Fruit fly (Drosophila melanogaster): ENCODE data around the gene Sgs8.
A peak's percentile ranks its signal among the peaks of the same experiment; 100 is the strongest.

Gene Sgs8

dm6 chr3L:11483135-11483534 is 26.1 kb downstream of the Sgs8 start (continued):
- TF ChIP-seq CG32772 (GFP tag; IDR thresholded peaks at IDR 0.05) (peak; percentile 37), CG7928 (GFP tag; optimal IDR thresholded peaks at IDR 0.05) (no peak), so (GFP tag; IDR thresholded peaks at IDR 0.05) (no peak), usp (GFP tag; optimal IDR thresholded peaks at IDR 0.05) (no peak), Xbp1 (GFP tag; optimal IDR thresholded peaks at IDR 0.05) (peak; percentile 31), dati (GFP tag; IDR thresholded peaks at IDR 0.05) (no peak), Myb (GFP tag; optimal IDR thresholded peaks at IDR 0.05) (no peak), CTCF (GFP tag; optimal IDR thresholded peaks at IDR 0.05) (no peak), CG10565 (GFP tag; optimal IDR thresholded peaks at IDR 0.05) (no peak), CG34376 (GFP tag; optimal IDR thresholded peaks at IDR 0.05) (no peak), CG18619 (GFP tag; optimal IDR thresholded peaks at IDR 0.05) (peak; percentile 32), jumu (GFP tag; optimal IDR thresholded peaks at IDR 0.05) (no peak), CG4404 (GFP tag; IDR thresholded peaks at IDR 0.05) (peak; percentile 39; the same call in 1 of the 2 replicates), CG13894 (tag; optimal IDR thresholded peaks at IDR 0.05) (no peak), aop (GFP tag; IDR thresholded peaks at IDR 0.05) (no peak), cwo (GFP tag; optimal IDR thresholded peaks at IDR 0.05) (no peak), bowl (GFP tag; IDR thresholded peaks at IDR 0.05) (no peak), CG3995 (GFP tag; optimal IDR thresholded peaks at IDR 0.05) (no peak), CrebB (tag; optimal IDR thresholded peaks at IDR 0.05) (no peak), Awh (GFP tag; IDR thresholded peaks at IDR 0.05) (no peak), CG7271 (tag; optimal IDR thresholded peaks at IDR 0.05) (no peak), Ssrp (tag; optimal IDR thresholded peaks at IDR 0.05) (peak; percentile 29), CG10267 (tag; optimal IDR thresholded peaks at IDR 0.05) (peak; percentile 8), CG12236 (GFP tag; optimal IDR thresholded peaks at IDR 0.05) (no peak), dimm (GFP tag; IDR thresholded peaks at IDR 0.05) (no peak), bab2 (GFP tag; optimal IDR thresholded peaks at IDR 0.05) (no peak), Abd-B (GFP tag; optimal IDR thresholded peaks at IDR 0.05) (peak; percentile 34), CG43689 (GFP tag; IDR thresholded peaks at IDR 0.05) (no peak), CG11085 (GFP tag; IDR thresholded peaks at IDR 0.05) (no peak), HmgD (GFP tag; optimal IDR thresholded peaks at IDR 0.05) (no peak), Hmr (GFP tag; optimal IDR thresholded peaks at IDR 0.05) (peak; percentile 42), CG5953 (GFP tag; IDR thresholded peaks at IDR 0.05) (no peak), Jarid2 (GFP tag; optimal IDR thresholded peaks at IDR 0.05) (peak; percentile 3), Ptx1 (GFP tag; IDR thresholded peaks at IDR 0.05) (0 out of 2 replicates have a peak, but pooled peaks have one; percentile 20), Aef1 (GFP tag; IDR thresholded peaks at IDR 0.05) (no peak), ttk (GFP tag; IDR thresholded peaks at IDR 0.05) (0 out of 2 replicates have a peak, but pooled peaks have one; percentile 8), CG10654 (GFP tag; optimal IDR thresholded peaks at IDR 0.05) (no peak), CG11723 (GFP tag; optimal IDR thresholded peaks at IDR 0.05) (no peak), Asciz (GFP tag; optimal IDR thresholded peaks at IDR 0.05) (no peak), phol (tag; optimal IDR thresholded peaks at IDR 0.05) (peak; percentile 56), Eip74EF (GFP tag; optimal IDR thresholded peaks at IDR 0.05) (no peak), seq (GFP tag; IDR thresholded peaks at IDR 0.05) (no peak), dpn (GFP tag; optimal IDR thresholded peaks at IDR 0.05) (peak in 1 of 2 experiments; percentile 42), eve (GFP tag; optimal IDR thresholded peaks at IDR 0.05) (peak in 1 of 2 experiments; percentile 67), Hand (GFP tag; optimal IDR thresholded peaks at IDR 0.05) (peak; percentile 2), Bgb (GFP tag; IDR thresholded peaks at IDR 0.05; ENCODE audit: partially characterized antibody) (no peak), odd (GFP tag; optimal IDR thresholded peaks at IDR 0.05) (no peak), CG31388 (GFP tag; optimal IDR thresholded peaks at IDR 0.05) (no peak), CG8281 (tag; optimal IDR thresholded peaks at IDR 0.05) (no peak), CG10366 (GFP tag; IDR thresholded peaks at IDR 0.05) (no peak), CG3065 (GFP tag; optimal IDR thresholded peaks at IDR 0.05) (no peak), CG14965 (GFP tag; optimal IDR thresholded peaks at IDR 0.05; ENCODE audit: borderline replicate concordance) (no peak)
